Worm (Caenorhabditis elegans) whole organism, mixed stage, embryonic: Measurements from ENCODE around the gene grd-11.

Experiments
- ces-1 ChIP-seq: fragments of 150-350 bp; optimal IDR thresholded peaks from 2 replicates; lab custom pipeline; 2014; ENCODE audit warnings: missing biosample characterization, missing genetic modification reagents, missing genetic modification characterization
- drap-1 ChIP-seq: fragments of 200-800 bp; sonication (Bioruptor generic); optimal IDR thresholded peaks from 3 replicates; lab custom pipeline; 2018; ENCODE audit warnings: mild to moderate bottlenecking, missing genetic modification characterization, missing compliant biosample characterization
- elt-3 ChIP-seq: fragments of 150-350 bp; optimal IDR thresholded peaks from 2 replicates; lab custom pipeline; 2014; ENCODE audit warnings: missing biosample characterization, missing genetic modification characterization
- hlh-1 ChIP-seq: fragments of 150-350 bp; optimal IDR thresholded peaks from 2 replicates; lab custom pipeline; 2014; ENCODE audit warnings: missing biosample characterization, missing genetic modification reagents, missing genetic modification characterization
- mab-5 ChIP-seq: fragments of 150-350 bp; optimal IDR thresholded peaks from 2 replicates; lab custom pipeline; 2014; ENCODE audit warnings: missing biosample characterization, missing genetic modification characterization
- nhr-12 ChIP-seq: fragments of 150-350 bp; optimal IDR thresholded peaks from 2 replicates; lab custom pipeline; 2014; ENCODE audit warnings: missing biosample characterization, missing genetic modification characterization
- nhr-237 ChIP-seq: fragments of 150-350 bp; optimal IDR thresholded peaks from 2 replicates; lab custom pipeline; 2014; ENCODE audit warnings: missing biosample characterization, missing genetic modification characterization
- pha-4 ChIP-seq: fragments of 150-350 bp; optimal IDR thresholded peaks from 2 replicates; lab custom pipeline; 2018; ENCODE audit warnings: missing biosample characterization, missing genetic modification reagents, missing genetic modification characterization
- unc-62 ChIP-seq: fragments of 150-350 bp; optimal IDR thresholded peaks from 2 replicates; lab custom pipeline; 2014; ENCODE audit warnings: missing biosample characterization, missing genetic modification reagents, missing genetic modification characterization

- TF ChIP-seq pha-4 (tag; lab: Kevin White, UChicago), result no peak
- no peak for TF ChIP-seq unc-62 (GFP tag; lab: Kevin White, UChicago)
- no peak for TF ChIP-seq drap-1
- TF ChIP-seq ces-1 (GFP tag; lab: Kevin White, UChicago), result no peak
- TF ChIP-seq hlh-1 (tag; lab: Kevin White, UChicago), result no peak
- TF ChIP-seq elt-3 (tag; lab: Kevin White, UChicago), result no peak
- TF ChIP-seq nhr-12 (tag; lab: Kevin White, UChicago), result no peak
- TF ChIP-seq mab-5 (tag; lab: Kevin White, UChicago), result no peak
- no peak for TF ChIP-seq nhr-237 (tag; lab: Kevin White, UChicago)
Observed at ce11 chrV:20376070-20376469, 19.5 kb downstream of the grd-11 start.
